Worm (Caenorhabditis elegans): ENCODE results near the gene gpa-13.
A peak's percentile ranks its signal among the peaks of the same experiment; 100 is the strongest.

gpa-13 gene

DNA sequence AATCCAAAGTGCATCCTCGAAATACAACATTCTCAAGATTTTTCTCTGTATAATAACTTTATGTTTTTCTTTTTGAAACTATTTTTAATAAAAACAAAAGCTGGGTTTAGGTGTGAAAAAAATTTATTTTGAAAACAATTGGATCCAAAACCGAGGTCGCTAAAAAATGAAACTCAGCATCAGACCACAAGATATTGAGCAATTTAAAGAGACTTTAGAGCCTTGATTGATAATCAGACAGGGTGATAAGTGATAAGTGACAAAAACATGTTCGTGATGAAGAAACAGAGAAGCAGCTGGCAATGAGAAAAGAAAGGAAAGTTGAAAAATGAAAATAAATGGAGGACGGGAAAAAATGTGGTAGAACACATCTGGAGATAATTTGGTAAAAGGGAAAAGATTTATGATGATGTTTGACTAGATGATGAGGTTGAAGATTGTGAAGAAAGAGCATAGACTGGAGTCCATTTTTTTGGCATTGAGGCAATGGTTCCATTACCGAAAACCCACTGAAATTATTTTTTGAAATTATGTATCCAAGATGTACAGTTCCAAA is 3.2 kb downstream of the gpa-13 start, which contains the start of gene C15C8.6:
Gene C15C8.6 (minus strand): TSS at position 51 of the 556 bp plus-strand sequence.
- TF ChIP-seq lin-13 (GFP tag; optimal IDR thresholded peaks at IDR 0.05) = no peak
- TF ChIP-seq mab-9 (GFP tag; IDR thresholded peaks at IDR 0.05) = no peak
- no peak for TF ChIP-seq nhr-84 (tag; optimal IDR thresholded peaks at IDR 0.05)
- TF ChIP-seq xbp-1 (tag; optimal IDR thresholded peaks at IDR 0.05) = no peak
- TF ChIP-seq nhr-77 (tag; optimal IDR thresholded peaks at IDR 0.05) = no peak
- peak; percentile 83 for TF ChIP-seq fkh-4 (tag; optimal IDR thresholded peaks at IDR 0.05; ENCODE audit: borderline replicate concordance)
- peak; percentile 87 for TF ChIP-seq dsc-1 (tag; optimal IDR thresholded peaks at IDR 0.05)
- TF ChIP-seq zag-1 (tag; optimal IDR thresholded peaks at IDR 0.05) = no peak
- no peak for TF ChIP-seq nhr-12 (tag; optimal IDR thresholded peaks at IDR 0.05)
- no peak for TF ChIP-seq nhr-90 (tag; optimal IDR thresholded peaks at IDR 0.05; ENCODE audit: poor library complexity)
- no peak for TF ChIP-seq skn-1 (tag; optimal IDR thresholded peaks at IDR 0.05)
- no peak for TF ChIP-seq Y116A8C.19 (tag; optimal IDR thresholded peaks at IDR 0.05; ENCODE audit: borderline replicate concordance)
- TF ChIP-seq unc-30 (tag; optimal IDR thresholded peaks at IDR 0.05) = no peak

DNA sequence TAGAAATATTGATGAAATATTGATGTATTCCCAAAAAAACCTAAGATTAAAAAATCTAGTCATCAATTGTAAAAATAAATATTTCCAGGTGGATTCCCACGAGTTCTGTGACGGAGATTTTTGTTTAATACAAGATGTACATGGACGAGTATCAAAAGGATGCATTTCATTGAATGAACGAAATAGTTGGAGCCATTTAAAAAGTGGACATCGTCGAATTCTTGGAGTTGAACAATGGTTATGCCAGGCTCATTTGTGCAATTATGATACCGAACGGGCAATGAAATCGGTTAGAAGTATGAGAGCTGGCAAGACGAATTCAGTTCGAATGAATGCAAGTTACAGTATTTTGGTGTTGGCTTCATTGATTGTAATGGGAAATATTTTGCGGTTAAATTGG is 5.2 kb downstream of the gpa-13 start:
- TF ChIP-seq nhr-11 (tag; optimal IDR thresholded peaks at IDR 0.05) (no peak), unc-98 (GFP tag; IDR thresholded peaks at IDR 0.05) (no peak), ets-5 (GFP tag; IDR thresholded peaks at IDR 0.05) (no peak)

DNA sequence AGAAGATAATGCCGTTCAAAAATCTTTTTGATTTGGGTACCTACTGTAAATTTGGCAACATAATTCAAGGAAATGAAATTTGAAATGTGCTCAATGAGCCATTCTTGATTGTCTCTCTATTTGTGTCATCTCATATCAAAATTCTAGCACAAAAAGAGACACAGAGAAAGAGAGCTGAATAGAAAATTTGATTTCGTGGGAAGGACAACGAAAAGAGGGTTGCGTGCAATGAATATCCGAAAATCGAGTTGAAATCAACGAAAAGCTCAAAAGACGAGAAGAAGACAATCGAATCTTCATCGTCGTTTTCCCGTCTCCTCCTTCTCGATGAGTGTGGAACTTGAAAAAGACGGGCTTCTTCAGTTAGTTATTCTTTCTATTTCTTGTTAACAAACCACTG is 6.9 kb downstream of the gpa-13 start, which contains the start of gene C15C8.5:
Gene C15C8.5 (plus strand): TSS at position 152 of the 400 bp plus-strand sequence.
- TF ChIP-seq ces-1 (GFP tag; optimal IDR thresholded peaks at IDR 0.05) = peak; percentile 43
- no peak for TF ChIP-seq nhr-90 (tag; optimal IDR thresholded peaks at IDR 0.05; ENCODE audit: poor library complexity)
- TF ChIP-seq fkh-10 (GFP tag; optimal IDR thresholded peaks at IDR 0.05) = peak; percentile 93
- TF ChIP-seq nhr-84 (tag; optimal IDR thresholded peaks at IDR 0.05) = no peak
- no peak for TF ChIP-seq sup-37 (GFP tag; optimal IDR thresholded peaks at IDR 0.05)
- peak; percentile 36 for TF ChIP-seq lin-14 (GFP tag; optimal IDR thresholded peaks at IDR 0.05)

DNA sequence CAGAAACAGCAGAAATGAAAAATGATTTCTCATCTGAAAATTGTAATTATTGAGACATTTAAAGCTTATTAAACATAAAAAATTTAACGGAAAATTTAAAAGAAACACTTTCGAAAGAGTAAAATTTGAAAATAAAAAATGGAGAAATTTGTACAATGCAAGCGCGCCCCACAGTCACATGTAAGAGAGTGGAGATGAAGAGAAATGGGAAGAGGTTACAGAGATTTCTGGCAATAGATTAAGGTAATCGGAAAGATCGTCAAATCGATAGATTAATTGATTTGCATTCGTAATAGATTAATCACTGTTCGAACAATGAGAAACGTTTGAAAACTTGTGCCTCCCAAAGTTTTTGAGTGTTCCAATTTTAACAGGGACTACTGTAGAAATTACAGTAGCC is 7.3 kb downstream of the gpa-13 start, which contains the start of gene C15C8.4:
Gene C15C8.4 (minus strand): TSS at position 33 of the 400 bp plus-strand sequence.
- TF ChIP-seq pag-3 (tag; optimal IDR thresholded peaks at IDR 0.05; ENCODE audit: borderline replicate concordance, insufficient read depth) = no peak
- TF ChIP-seq efl-1 (optimal IDR thresholded peaks at IDR 0.05) = peak; percentile 15 to 20
- TF ChIP-seq efl-1 (GFP tag; optimal IDR thresholded peaks at IDR 0.05 in 1 of 2) = peak; percentile 12 to 85
- peak; percentile 9 for TF ChIP-seq lin-13 (GFP tag; optimal IDR thresholded peaks at IDR 0.05)
- TF ChIP-seq mep-1 (tag; optimal IDR thresholded peaks at IDR 0.05) = peak; percentile 37
- peak; percentile 12 for TF ChIP-seq rnt-1 (tag; optimal IDR thresholded peaks at IDR 0.05)
- TF ChIP-seq snu-23 (GFP tag; optimal IDR thresholded peaks at IDR 0.05) = no peak
- TF ChIP-seq lsy-2 (tag; optimal IDR thresholded peaks at IDR 0.05) = peak in 1 of 2 experiments; percentile 50
- peak in 1 of 3 experiments; percentile 40 for TF ChIP-seq dpl-1 (GFP tag; optimal IDR thresholded peaks at IDR 0.05)
- TF ChIP-seq xbp-1 (tag; optimal IDR thresholded peaks at IDR 0.05) = no peak
- no peak for TF ChIP-seq nhr-19 (GFP tag; conservative IDR thresholded peaks at IDR 0.05)
- peak; percentile 74 for TF ChIP-seq blmp-1 (tag; optimal IDR thresholded peaks at IDR 0.05)

DNA sequence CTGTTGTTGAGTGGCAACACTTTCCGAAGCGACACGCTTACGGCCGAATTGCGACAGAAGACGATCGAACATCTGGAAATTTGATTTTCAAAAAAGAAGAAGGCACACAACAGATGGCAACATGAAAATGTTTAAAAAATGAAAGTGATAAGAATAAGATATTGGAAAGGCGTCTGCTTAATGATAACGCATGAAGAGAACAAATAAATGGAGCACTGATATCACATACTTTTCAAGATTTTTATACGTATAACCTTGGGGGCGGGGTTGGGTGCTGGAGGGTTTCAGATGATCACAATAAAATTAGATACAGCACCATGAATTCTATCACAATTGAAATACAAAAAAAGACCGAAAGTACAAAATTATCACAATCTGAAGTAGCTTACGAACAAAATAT is 9.8 kb downstream of the gpa-13 start, which contains the start of gene C15C8.7:
Gene C15C8.7 (minus strand): TSS at position 72 of the 400 bp plus-strand sequence.
- TF ChIP-seq pqm-1 (tag; optimal IDR thresholded peaks at IDR 0.05) = peak; percentile 52
- TF ChIP-seq nhr-71 (tag; optimal IDR thresholded peaks at IDR 0.05) = no peak
- TF ChIP-seq nhr-84 (tag; optimal IDR thresholded peaks at IDR 0.05) = no peak
- peak; percentile 75 for TF ChIP-seq elt-2 (tag; optimal IDR thresholded peaks at IDR 0.05)

Data from whole organism, L1 larva.